Fruit fly (Drosophila melanogaster) whole organism, embryonic: ENCODE results near the gene Mal-B2.

Experiments
- CG10431 ChIP-seq: fragments of 200-800 bp; sonication (Bioruptor generic); optimal IDR thresholded peaks from 3 replicates; lab custom pipeline; 2018; ENCODE audit warnings: missing biosample characterization, mild to moderate bottlenecking, missing genetic modification characterization
- CG12219 ChIP-seq: fragments of 200-800 bp; sonication (Bioruptor generic); optimal IDR thresholded peaks from 3 replicates; lab custom pipeline; 2018; ENCODE audit warnings: missing biosample characterization, mild to moderate bottlenecking, missing genetic modification characterization
- CG12391 ChIP-seq: fragments of 200-800 bp; sonication (Bioruptor generic); optimal IDR thresholded peaks from 3 replicates; lab custom pipeline; 2018; ENCODE audit warnings: missing biosample characterization, mild to moderate bottlenecking, missing genetic modification characterization, moderate library complexity
- CG13287 ChIP-seq: fragments of 200-800 bp; sonication (Bioruptor generic); IDR thresholded peaks from 2 replicates; pipeline ENCODE4 v1.3.6; 2022; ENCODE audit warnings: missing biosample characterization, missing genetic modification characterization; ENCODE audit not compliant: partially characterized antibody
- CG14014 ChIP-seq: fragments of 200-800 bp; sonication (Bioruptor generic); IDR thresholded peaks from 2 replicates; pipeline ENCODE4 v1.3.6; 2022; ENCODE audit warnings: missing biosample characterization, missing genetic modification characterization
- CG1602 ChIP-seq: fragments of 200-800 bp; sonication (Bioruptor generic); optimal IDR thresholded peaks from 3 replicates; lab custom pipeline; 2016; ENCODE audit warnings: missing biosample characterization, missing genetic modification characterization
- CG17568 ChIP-seq: fragments of 200-800 bp; sonication (Bioruptor generic); optimal IDR thresholded peaks from 2 replicates; lab custom pipeline; 2018; ENCODE audit warnings: missing biosample characterization, mild to moderate bottlenecking, missing genetic modification characterization, moderate library complexity
- CG17912 ChIP-seq: fragments of 200-800 bp; sonication (Bioruptor generic); optimal IDR thresholded peaks from 2 replicates; lab custom pipeline; 2018; ENCODE audit warnings: missing biosample characterization, mild to moderate bottlenecking, missing genetic modification characterization
- CG30020 ChIP-seq: fragments of 200-800 bp; optimal IDR thresholded peaks from 2 replicates; lab custom pipeline; 2019; ENCODE audit warnings: missing biosample characterization, mild to moderate bottlenecking, missing genetic modification characterization, moderate library complexity
- CG3407 ChIP-seq: fragments of 200-800 bp; sonication (Bioruptor generic); optimal IDR thresholded peaks from 2 replicates; lab custom pipeline; 2018; ENCODE audit warnings: missing biosample characterization, mild to moderate bottlenecking, missing genetic modification characterization
- CG3838 ChIP-seq: fragments of 200-800 bp; sonication (Bioruptor generic); optimal IDR thresholded peaks from 3 replicates; lab custom pipeline; 2016; ENCODE audit warnings: missing biosample characterization, missing genetic modification characterization
- CG4282 ChIP-seq: fragments of 200-800 bp; sonication (Bioruptor generic); optimal IDR thresholded peaks from 2 replicates; lab custom pipeline; 2016; ENCODE audit warnings: missing biosample characterization, missing genetic modification characterization
- CG4424 ChIP-seq: fragments of 200-800 bp; sonication (Bioruptor generic); optimal IDR thresholded peaks from 3 replicates; lab custom pipeline; 2016; ENCODE audit warnings: missing biosample characterization, missing genetic modification characterization
- CG6254 ChIP-seq: fragments of 200-800 bp; sonication (Bioruptor generic); optimal IDR thresholded peaks from 3 replicates; lab custom pipeline; 2017; ENCODE audit warnings: mild to moderate bottlenecking, missing biosample characterization, missing genetic modification reagents, missing genetic modification characterization
- CG6689 ChIP-seq: fragments of 200-800 bp; sonication (Bioruptor generic); IDR thresholded peaks from 2 replicates; pipeline ENCODE4 v1.3.6; 2022; ENCODE audit warnings: missing biosample characterization, missing genetic modification characterization
- CG6791 ChIP-seq: fragments of 200-800 bp; sonication (Bioruptor generic); IDR thresholded peaks from 3 replicates; pipeline ENCODE4 v1.3.6; 2022; ENCODE audit warnings: missing biosample characterization, missing genetic modification characterization; ENCODE audit not compliant: partially characterized antibody
- CG7556 ChIP-seq: fragments of 200-800 bp; sonication (Bioruptor generic); optimal IDR thresholded peaks from 2 replicates; lab custom pipeline; 2017; ENCODE audit warnings: missing biosample characterization, mild to moderate bottlenecking, missing genetic modification characterization
- CG7987 ChIP-seq: fragments of 200-800 bp; sonication (Bioruptor generic); optimal IDR thresholded peaks from 2 replicates; lab custom pipeline; 2018; ENCODE audit warnings: missing biosample characterization, mild to moderate bottlenecking, missing genetic modification characterization, moderate library complexity
- CG8478 ChIP-seq: fragments of >200 bp; optimal IDR thresholded peaks from 2 replicates; lab custom pipeline; 2018
- CG8924 ChIP-seq: fragments of 200-800 bp; optimal IDR thresholded peaks from 3 replicates; lab custom pipeline; 2019; ENCODE audit warnings: missing biosample characterization, mild to moderate bottlenecking, missing genetic modification characterization, moderate library complexity
- CG9817 ChIP-seq: fragments of 200-800 bp; sonication (Bioruptor generic); optimal IDR thresholded peaks from 2 replicates; lab custom pipeline; 2018; ENCODE audit warnings: missing biosample characterization, mild to moderate bottlenecking, missing genetic modification characterization, moderate library complexity
- CG9932 ChIP-seq: fragments of 200-800 bp; sonication (Bioruptor generic); IDR thresholded peaks from 2 replicates; pipeline ENCODE4 v1.3.6; 2022; ENCODE audit warnings: missing biosample characterization, missing genetic modification characterization
- D ChIP-seq, 2 experiments: fragments of 200-800 bp in 1 of 2; fragments of >200 bp in 1 of 2; sonication (Bioruptor generic) in 1 of 2; optimal IDR thresholded peaks; 2 replicates in 1 of 2; 3 replicates in 1 of 2; lab custom pipeline; 2017; ENCODE audit warnings: mild to moderate bottlenecking in 1 of 2, missing biosample characterization in 1 of 2, missing genetic modification characterization in 1 of 2, missing genetic modification reagents in 1 of 2
- D19A ChIP-seq: fragments of 200-800 bp; optimal IDR thresholded peaks from 3 replicates; lab custom pipeline; 2019; ENCODE audit warnings: missing biosample characterization, mild to moderate bottlenecking, missing genetic modification characterization, moderate library complexity
- ERR ChIP-seq: fragments of 200-800 bp; sonication (Bioruptor generic); optimal IDR thresholded peaks from 2 replicates; lab custom pipeline; 2016; ENCODE audit warnings: missing biosample characterization, missing genetic modification characterization
- Eip74EF ChIP-seq, 2 experiments: fragments of 200-800 bp in 1 of 2; fragments of >200 bp in 1 of 2; sonication (Bioruptor generic) in 1 of 2; optimal IDR thresholded peaks; 2 replicates each; lab custom pipeline; 2017 to 2019; ENCODE audit warnings: missing biosample characterization in 2 of 2, missing genetic modification characterization in 2 of 2, mild to moderate bottlenecking in 1 of 2, moderate library complexity in 1 of 2
- Gsc ChIP-seq: fragments of 200-800 bp; sonication (Bioruptor generic); IDR thresholded peaks from 2 replicates; pipeline ENCODE4 v1.3.6; 2022; ENCODE audit warnings: missing biosample characterization, missing genetic modification characterization
- Hr51 ChIP-seq, 2 experiments: fragments of 200-800 bp; sonication (Bioruptor generic); optimal IDR thresholded peaks; 2 replicates in 1 of 2; 3 replicates in 1 of 2; lab custom pipeline; 2016 to 2018; ENCODE audit warnings: missing biosample characterization in 2 of 2, missing genetic modification characterization in 2 of 2, mild to moderate bottlenecking in 1 of 2, moderate library complexity in 1 of 2
- Neu2 ChIP-seq: fragments of 200-800 bp; sonication (Bioruptor generic); optimal IDR thresholded peaks from 3 replicates; lab custom pipeline; 2016; ENCODE audit warnings: missing biosample characterization, missing genetic modification characterization, borderline replicate concordance
- Sox100B ChIP-seq: fragments of 200-800 bp; sonication (Bioruptor generic); optimal IDR thresholded peaks from 3 replicates; lab custom pipeline; 2018; ENCODE audit warnings: missing biosample characterization, mild to moderate bottlenecking, missing genetic modification characterization
- br ChIP-seq: fragments of >200 bp; optimal IDR thresholded peaks from 2 replicates; lab custom pipeline; 2017
- da ChIP-seq: fragments of 200-800 bp; sonication (Bioruptor generic); optimal IDR thresholded peaks from 2 replicates; lab custom pipeline; 2016; ENCODE audit warnings: missing biosample characterization, missing genetic modification characterization
- gcm2 ChIP-seq: fragments of 200-800 bp; sonication (Bioruptor generic); optimal IDR thresholded peaks from 2 replicates; lab custom pipeline; 2016; ENCODE audit warnings: missing biosample characterization, missing genetic modification characterization
- gsb-n ChIP-seq: fragments of 200-800 bp; sonication (Bioruptor generic); optimal IDR thresholded peaks from 3 replicates; lab custom pipeline; 2018; ENCODE audit warnings: missing biosample characterization, mild to moderate bottlenecking, missing genetic modification characterization
- inv ChIP-seq: fragments of 200-800 bp; sonication (Bioruptor generic); IDR thresholded peaks from 2 replicates; pipeline ENCODE4 v1.3.6; 2022; ENCODE audit warnings: missing biosample characterization, missing genetic modification characterization; ENCODE audit not compliant: partially characterized antibody
- kah ChIP-seq: fragments of 200-800 bp; sonication (Bioruptor generic); optimal IDR thresholded peaks from 2 replicates; lab custom pipeline; 2018; ENCODE audit warnings: missing biosample characterization, mild to moderate bottlenecking, missing genetic modification characterization
- knrl ChIP-seq: fragments of 200-800 bp; sonication (Bioruptor generic); IDR thresholded peaks from 3 replicates; pipeline ENCODE4 v1.3.6; 2022; ENCODE audit warnings: missing biosample characterization, missing genetic modification characterization; ENCODE audit not compliant: partially characterized antibody
- p53 ChIP-seq: fragments of 200-800 bp; sonication (Bioruptor generic); optimal IDR thresholded peaks from 2 replicates; lab custom pipeline; 2016; ENCODE audit warnings: missing biosample characterization, missing genetic modification characterization
- peb ChIP-seq: fragments of 200-800 bp; sonication (Bioruptor generic); IDR thresholded peaks from 2 replicates; pipeline ENCODE4 v1.3.6; 2022; ENCODE audit warnings: missing biosample characterization, missing genetic modification characterization
- psq ChIP-seq: fragments of 200-800 bp; sonication (Bioruptor generic); optimal IDR thresholded peaks from 2 replicates; lab custom pipeline; 2017; ENCODE audit warnings: missing biosample characterization, missing genetic modification characterization
- row ChIP-seq: fragments of 200-800 bp; sonication (Bioruptor generic); IDR thresholded peaks from 3 replicates; pipeline ENCODE4 v1.3.6; 2022; ENCODE audit warnings: missing biosample characterization, missing genetic modification characterization
- scrt ChIP-seq: fragments of 200-800 bp; sonication (Bioruptor generic); optimal IDR thresholded peaks from 2 replicates; lab custom pipeline; 2018; ENCODE audit warnings: missing biosample characterization, mild to moderate bottlenecking, missing genetic modification characterization, moderate library complexity
- sob ChIP-seq: fragments of 200-800 bp; sonication (Bioruptor generic); IDR thresholded peaks from 2 replicates; pipeline ENCODE4 v1.3.6; 2022; ENCODE audit warnings: missing biosample characterization, missing genetic modification characterization
- sr ChIP-seq: fragments of 200-800 bp; sonication (Bioruptor generic); IDR thresholded peaks from 3 replicates; pipeline ENCODE4 v1.3.6; 2022; ENCODE audit warnings: missing biosample characterization, missing genetic modification characterization
- stc ChIP-seq: fragments of 200-800 bp; sonication (Bioruptor generic); IDR thresholded peaks from 2 replicates; pipeline ENCODE4 v1.3.6; 2022; ENCODE audit warnings: missing biosample characterization, missing genetic modification characterization
- tin ChIP-seq: fragments of 200-800 bp; sonication (Bioruptor generic); optimal IDR thresholded peaks from 3 replicates; lab custom pipeline; 2016; ENCODE audit warnings: missing biosample characterization, missing genetic modification characterization
- toy ChIP-seq: fragments of 200-800 bp; sonication (Bioruptor generic); IDR thresholded peaks from 2 replicates; pipeline ENCODE4 v1.3.6; 2022; ENCODE audit warnings: missing biosample characterization, missing genetic modification characterization
- wek ChIP-seq: fragments of 200-800 bp; sonication (Bioruptor generic); optimal IDR thresholded peaks from 3 replicates; lab custom pipeline; 2018; ENCODE audit warnings: missing biosample characterization, mild to moderate bottlenecking, missing genetic modification characterization, moderate library complexity
- zen ChIP-seq: fragments of 200-800 bp; sonication (Bioruptor generic); optimal IDR thresholded peaks from 3 replicates; lab custom pipeline; 2018; ENCODE audit warnings: missing biosample characterization, mild to moderate bottlenecking, missing genetic modification characterization, moderate library complexity

Mal-B2 gene

DNA sequence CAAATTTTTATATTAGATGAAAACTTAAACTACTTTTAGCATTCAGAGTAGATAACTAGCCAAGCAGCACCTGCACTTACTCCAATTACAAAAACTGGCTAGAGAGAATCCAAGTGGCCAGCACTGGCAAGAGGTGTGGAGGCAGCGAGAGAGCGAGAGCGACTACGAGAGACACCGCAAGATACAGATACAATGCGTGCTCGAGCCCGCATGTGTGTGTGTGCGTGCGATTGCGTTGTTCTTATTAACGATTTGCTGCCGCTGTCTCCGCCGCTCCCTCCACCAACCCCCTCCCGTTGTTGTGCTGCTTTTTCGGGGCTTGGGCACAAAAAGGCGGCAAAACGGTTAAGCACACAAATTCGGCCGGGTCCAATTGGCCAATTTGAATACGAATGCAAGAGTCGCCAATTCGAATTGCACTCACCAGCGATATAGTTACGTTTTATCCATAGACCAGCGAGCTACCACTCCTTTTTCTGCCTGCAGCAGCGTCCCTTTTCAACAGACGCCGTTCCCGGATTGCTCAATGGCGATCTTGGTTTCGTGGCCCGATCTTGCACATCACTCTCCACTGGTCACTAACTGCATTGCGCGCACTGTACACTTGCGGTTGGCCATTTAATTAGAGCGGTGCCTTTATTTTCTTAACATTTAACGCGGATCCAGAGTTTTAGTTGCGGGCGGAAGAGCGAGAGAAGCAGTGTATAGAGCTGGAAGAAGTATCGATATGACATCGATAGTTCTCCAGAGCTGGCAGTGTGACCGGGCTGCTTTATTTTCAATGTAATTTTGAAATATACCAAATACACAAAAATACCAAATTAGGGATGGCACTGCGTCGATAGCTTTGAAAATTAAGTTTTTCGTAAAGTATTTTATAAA, 40.8 kb upstream of the Mal-B2 start, which contains the start of gene crol (continued):
- TF ChIP-seq scrt (GFP tag; lab: Kevin White, UChicago) (no peak), sob (GFP tag; lab: Robert Waterston, UW) (peak; percentile 52), D (optimal IDR thresholded peaks at IDR 0.05; lab: Kevin White, UChicago) (peak; percentile 61), D (GFP tag; optimal IDR thresholded peaks at IDR 0.05; lab: Kevin White, UChicago) (no peak), CG30020 (tag; lab: Kevin White, UChicago) (peak; percentile 52), da (no peak), CG9932 (peak; percentile 59), inv (GFP tag; lab: Robert Waterston, UW) (peak; percentile 70), toy (no peak), gcm2 (no peak), CG17912 (GFP tag; lab: Kevin White, UChicago) (no peak), CG3838 (no peak), CG3407 (GFP tag; lab: Kevin White, UChicago) (no peak), stc (GFP tag; lab: Robert Waterston, UW) (no peak), kah (GFP tag; lab: Kevin White, UChicago) (no peak), CG8924 (tag; lab: Kevin White, UChicago) (peak; percentile 42), CG12219 (GFP tag; lab: Kevin White, UChicago) (no peak), CG6689 (GFP tag; lab: Robert Waterston, UW) (0 out of 2 replicates have a peak, but pooled peaks have one; percentile 8), CG1602 (GFP tag; lab: Kevin White, UChicago) (no peak), gsb-n (tag; lab: Kevin White, UChicago) (no peak), Eip74EF (GFP tag; optimal IDR thresholded peaks at IDR 0.05; lab: Kevin White, UChicago) (no peak), CG7556 (GFP tag; lab: Kevin White, UChicago) (no peak), knrl (peak; percentile 81), psq (no peak), Gsc (GFP tag; lab: Robert Waterston, UW) (no peak), peb (GFP tag; lab: Robert Waterston, UW) (no peak), zen (tag; lab: Kevin White, UChicago) (no peak), sr (GFP tag; lab: Robert Waterston, UW) (no peak), br (lab: Kevin White, UChicago) (no peak), D19A (tag; lab: Kevin White, UChicago) (no peak), Sox100B (GFP tag; lab: Kevin White, UChicago) (no peak), tin (GFP tag; lab: Kevin White, UChicago) (no peak), Hr51 (GFP tag; optimal IDR thresholded peaks at IDR 0.05; lab: Kevin White, UChicago) (peak in 1 of 2 experiments; percentile 34), row (peak; percentile 85), CG17568 (GFP tag; lab: Kevin White, UChicago) (no peak), CG4282 (GFP tag; lab: Kevin White, UChicago) (no peak), CG8478 (lab: Kevin White, UChicago) (no peak), CG6791 (GFP tag; lab: Robert Waterston, UW) (peak; percentile 89), CG7987 (GFP tag; lab: Kevin White, UChicago) (peak; percentile 24), CG14014 (GFP tag; lab: Robert Waterston, UW) (no peak), CG6254 (GFP tag; lab: Kevin White, UChicago) (no peak), CG12391 (tag; lab: Kevin White, UChicago) (peak; percentile 55), wek (GFP tag; lab: Kevin White, UChicago) (no peak), CG10431 (no peak), ERR (GFP tag; lab: Kevin White, UChicago) (no peak), Neu2 (GFP tag; lab: Kevin White, UChicago) (no peak), CG4424 (GFP tag; lab: Kevin White, UChicago) (no peak), CG9817 (peak; percentile 17), CG13287 (GFP tag; lab: Robert Waterston, UW) (peak; percentile 94), p53 (GFP tag; lab: Kevin White, UChicago) (no peak)
